Fruit fly (Drosophila melanogaster): ENCODE measurements around the gene CG7579.

Gene CG7579

DNA sequence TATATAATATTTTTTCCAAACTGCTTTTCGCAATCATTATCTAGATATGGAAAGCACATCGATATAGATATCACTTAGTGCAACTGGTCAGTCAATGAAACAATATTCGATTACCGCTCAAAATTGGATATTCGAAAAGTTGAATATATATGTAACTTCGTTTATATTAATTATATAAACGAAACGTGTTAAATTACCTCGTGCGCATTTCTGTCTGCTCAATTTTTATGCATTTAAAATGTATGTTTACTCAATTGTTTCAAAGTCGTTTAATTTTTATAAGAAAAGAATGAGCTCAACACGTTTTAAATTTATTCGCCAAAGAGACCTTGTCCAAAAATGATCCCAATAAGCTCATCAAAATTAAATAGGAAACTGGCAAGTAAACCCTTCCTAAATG, 32.7 kb downstream of the CG7579 start, which contains the start of gene CG43084:
CG43084 (plus strand) TSS at position 301 of the 400 bp plus-strand sequence.
- TF ChIP-seq EcR (GFP tag; optimal IDR thresholded peaks at IDR 0.05), result no peak
- no peak for TF ChIP-seq Dll (optimal IDR thresholded peaks at IDR 0.05)
- no peak for TF ChIP-seq usp (GFP tag; optimal IDR thresholded peaks at IDR 0.05)
- TF ChIP-seq pan (optimal IDR thresholded peaks at IDR 0.05), result no peak
- TF ChIP-seq psq (optimal IDR thresholded peaks at IDR 0.05), result no peak
- no peak for TF ChIP-seq CG8478 (optimal IDR thresholded peaks at IDR 0.05)

- TF ChIP-seq pan (optimal IDR thresholded peaks at IDR 0.05), result no peak
- TF ChIP-seq EcR (GFP tag; optimal IDR thresholded peaks at IDR 0.05), result no peak
- TF ChIP-seq CG8478 (optimal IDR thresholded peaks at IDR 0.05), result no peak
- TF ChIP-seq usp (GFP tag; optimal IDR thresholded peaks at IDR 0.05), result no peak
- TF ChIP-seq psq (optimal IDR thresholded peaks at IDR 0.05), result no peak
- TF ChIP-seq Dll (optimal IDR thresholded peaks at IDR 0.05), result no peak
Measured at dm6 chr3L:15649561-15649960, 33.7 kb downstream of the CG7579 start, which contains the start of the genes Eig71Ea and Eig71Eb. Gene Eig71Ea, minus strand, starts transcription at chr3L:15649661. Gene Eig71Eb, plus strand, starts transcription at chr3L:15649936.

- TF ChIP-seq Dll (optimal IDR thresholded peaks at IDR 0.05) (no peak), EcR (GFP tag; optimal IDR thresholded peaks at IDR 0.05) (no peak), usp (GFP tag; optimal IDR thresholded peaks at IDR 0.05) (no peak), CG8478 (optimal IDR thresholded peaks at IDR 0.05) (no peak), pan (optimal IDR thresholded peaks at IDR 0.05) (no peak), psq (optimal IDR thresholded peaks at IDR 0.05) (no peak)
Measured at dm6 chr3L:15647712-15648621, 35.3 kb downstream of the CG7579 start, which contains the start of the genes comm3 and CG43083. Gene comm3, minus strand, starts transcription at chr3L:15647762. Gene CG43083, plus strand, starts transcription at chr3L:15648571.

- TF ChIP-seq pan (optimal IDR thresholded peaks at IDR 0.05), result no peak
- no peak for TF ChIP-seq psq (optimal IDR thresholded peaks at IDR 0.05)
- TF ChIP-seq CG8478 (optimal IDR thresholded peaks at IDR 0.05), result no peak
- TF ChIP-seq usp (GFP tag; optimal IDR thresholded peaks at IDR 0.05), result no peak
- TF ChIP-seq Dll (optimal IDR thresholded peaks at IDR 0.05), result no peak
- TF ChIP-seq EcR (GFP tag; optimal IDR thresholded peaks at IDR 0.05), result no peak
Measured at dm6 chr3L:15646182-15646581, 37.1 kb downstream of the CG7579 start.

dm6 chr3L:15641590-15642019, 41.6 kb downstream of the CG7579 start:
- no peak for TF ChIP-seq CG8478 (optimal IDR thresholded peaks at IDR 0.05)
- no peak for TF ChIP-seq EcR (GFP tag; optimal IDR thresholded peaks at IDR 0.05)
- no peak for TF ChIP-seq usp (GFP tag; optimal IDR thresholded peaks at IDR 0.05)
- no peak for TF ChIP-seq pan (optimal IDR thresholded peaks at IDR 0.05)
- TF ChIP-seq Dll (optimal IDR thresholded peaks at IDR 0.05), result no peak
- no peak for TF ChIP-seq psq (optimal IDR thresholded peaks at IDR 0.05)

dm6 chr3L:15639978-15640377, 43.3 kb downstream of the CG7579 start:
- no peak for TF ChIP-seq CG8478 (optimal IDR thresholded peaks at IDR 0.05)
- no peak for TF ChIP-seq psq (optimal IDR thresholded peaks at IDR 0.05)
- TF ChIP-seq pan (optimal IDR thresholded peaks at IDR 0.05), result no peak
- no peak for TF ChIP-seq usp (GFP tag; optimal IDR thresholded peaks at IDR 0.05)

- no peak for TF ChIP-seq CG8478 (optimal IDR thresholded peaks at IDR 0.05)
- no peak for TF ChIP-seq EcR (GFP tag; optimal IDR thresholded peaks at IDR 0.05)
- TF ChIP-seq pan (optimal IDR thresholded peaks at IDR 0.05), result no peak
- no peak for TF ChIP-seq psq (optimal IDR thresholded peaks at IDR 0.05)
- TF ChIP-seq usp (GFP tag; optimal IDR thresholded peaks at IDR 0.05), result no peak
- TF ChIP-seq Dll (optimal IDR thresholded peaks at IDR 0.05), result no peak
Measured at dm6 chr3L:15638524-15638923, 44.7 kb downstream of the CG7579 start.

dm6 chr3L:15637618-15638017, 45.6 kb downstream of the CG7579 start:
- TF ChIP-seq EcR (GFP tag; optimal IDR thresholded peaks at IDR 0.05), result no peak
- TF ChIP-seq psq (optimal IDR thresholded peaks at IDR 0.05), result no peak
- no peak for TF ChIP-seq pan (optimal IDR thresholded peaks at IDR 0.05)
- no peak for TF ChIP-seq Dll (optimal IDR thresholded peaks at IDR 0.05)
- TF ChIP-seq usp (GFP tag; optimal IDR thresholded peaks at IDR 0.05), result no peak
- TF ChIP-seq CG8478 (optimal IDR thresholded peaks at IDR 0.05), result no peak

DNA sequence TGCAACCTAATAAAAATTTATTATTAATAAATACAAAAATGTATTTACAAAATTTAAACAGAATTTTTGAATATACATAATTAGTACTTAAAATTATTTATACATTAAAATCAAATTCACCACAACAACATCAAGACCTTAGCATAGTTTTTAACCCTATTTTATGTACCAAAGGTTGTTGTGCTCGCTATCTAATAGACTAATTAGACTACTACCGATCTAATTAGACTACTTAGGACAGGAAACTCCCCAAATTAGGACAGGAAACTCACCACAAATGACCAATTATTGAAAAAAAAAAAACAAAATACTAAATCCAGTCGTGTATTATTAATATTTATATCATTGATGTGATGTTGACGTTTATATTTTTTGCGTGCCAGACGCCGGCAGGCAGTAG, 46.3 kb downstream of the CG7579 start:
- TF ChIP-seq EcR (GFP tag; optimal IDR thresholded peaks at IDR 0.05), result no peak
- no peak for TF ChIP-seq psq (optimal IDR thresholded peaks at IDR 0.05)
- no peak for TF ChIP-seq usp (GFP tag; optimal IDR thresholded peaks at IDR 0.05)
- no peak for TF ChIP-seq pan (optimal IDR thresholded peaks at IDR 0.05)
- no peak for TF ChIP-seq Dll (optimal IDR thresholded peaks at IDR 0.05)
- no peak for TF ChIP-seq CG8478 (optimal IDR thresholded peaks at IDR 0.05)

DNA sequence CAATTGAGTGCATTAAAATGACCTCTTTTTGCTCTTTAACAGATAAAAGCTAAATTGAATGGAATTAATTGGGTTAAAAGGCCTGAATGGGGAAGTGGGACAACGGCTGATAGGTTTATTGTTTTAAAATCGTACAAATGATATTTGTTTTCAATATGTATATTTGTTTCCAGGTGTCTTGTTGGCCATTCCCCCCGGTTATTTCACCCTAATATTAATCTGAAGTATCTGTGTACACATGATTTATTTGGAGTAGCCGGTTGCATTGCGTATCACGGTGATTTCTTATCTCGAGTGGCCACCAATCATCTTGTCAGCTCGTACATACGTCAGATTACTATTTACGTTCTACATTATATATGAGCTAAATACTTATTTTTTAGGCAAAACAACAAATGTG, 46.9 kb downstream of the CG7579 start:
- TF ChIP-seq psq (optimal IDR thresholded peaks at IDR 0.05) (no peak), usp (GFP tag; optimal IDR thresholded peaks at IDR 0.05) (no peak), Dll (optimal IDR thresholded peaks at IDR 0.05) (no peak), EcR (GFP tag; optimal IDR thresholded peaks at IDR 0.05) (no peak), pan (optimal IDR thresholded peaks at IDR 0.05) (no peak), CG8478 (optimal IDR thresholded peaks at IDR 0.05) (no peak)

DNA sequence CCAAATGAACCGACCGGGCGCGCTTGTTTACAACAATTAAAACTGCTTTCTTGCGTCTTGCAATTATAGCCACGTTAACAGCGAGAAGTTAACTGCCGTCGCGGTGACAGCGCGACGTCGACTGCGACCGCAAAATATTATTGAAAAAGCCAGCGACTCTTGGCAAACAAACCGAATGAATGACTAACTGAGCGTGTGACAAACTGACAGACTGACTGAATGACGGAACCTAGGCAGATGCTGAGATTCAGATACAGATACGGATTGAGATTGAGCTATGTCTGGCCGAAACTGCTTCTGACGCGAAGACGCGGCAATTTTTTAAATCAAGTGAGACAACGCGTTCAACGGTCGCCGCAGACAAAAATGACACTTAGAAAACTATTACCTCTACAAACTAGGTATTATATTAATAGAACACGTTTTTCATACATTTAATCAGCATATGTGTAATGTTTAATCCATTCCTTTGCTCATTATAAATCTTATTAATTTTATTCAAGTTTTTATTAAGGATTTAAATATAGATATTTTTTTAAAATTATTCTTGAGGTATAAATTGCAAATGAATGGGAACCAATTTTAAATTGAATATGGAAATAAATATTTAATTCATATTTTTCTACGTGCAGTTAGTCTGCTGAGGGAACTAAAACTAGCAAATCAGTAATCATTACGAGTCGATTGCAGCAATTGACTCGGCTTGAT, 48.7 kb downstream of the CG7579 start:
- TF ChIP-seq usp (GFP tag; optimal IDR thresholded peaks at IDR 0.05) (no peak), EcR (GFP tag; optimal IDR thresholded peaks at IDR 0.05) (no peak), pan (optimal IDR thresholded peaks at IDR 0.05) (no peak), Dll (optimal IDR thresholded peaks at IDR 0.05) (no peak), psq (optimal IDR thresholded peaks at IDR 0.05) (no peak), CG8478 (optimal IDR thresholded peaks at IDR 0.05) (no peak)

Measured in whole organism.